Worm (Caenorhabditis elegans) whole organism, L2 larva: ENCODE measurements around the gene R03E9.2.

ENCODE experiments used
- R02D3.7 ChIP-seq: fragments of 150-350 bp; optimal IDR thresholded peaks from 2 replicates; lab custom pipeline; 2014; ENCODE audit warnings: missing biosample characterization, missing genetic modification characterization
- ama-1 ChIP-seq: fragments of 150-350 bp; optimal IDR thresholded peaks from 2 replicates; lab custom pipeline; 2018; ENCODE audit warnings: inconsistent platforms
- blmp-1 ChIP-seq: sonication (generic microtip); optimal IDR thresholded peaks from 2 replicates; lab custom pipeline; 2017; ENCODE audit warnings: missing genetic modification characterization, mild to moderate bottlenecking, missing compliant biosample characterization, antibody characterized with exemption, moderate library complexity; ENCODE audit not compliant: insufficient read depth
- ceh-82 ChIP-seq: fragments of 150-350 bp; optimal IDR thresholded peaks from 2 replicates; lab custom pipeline; 2014; ENCODE audit warnings: missing biosample characterization, missing genetic modification characterization
- elt-3 ChIP-seq: sonication (generic microtip); optimal IDR thresholded peaks from 2 replicates; lab custom pipeline; 2017; ENCODE audit warnings: missing biosample characterization, missing genetic modification characterization
- lin-11 ChIP-seq: fragments of 150-350 bp; sonication (generic microtip); optimal IDR thresholded peaks from 2 replicates; lab custom pipeline; 2014; ENCODE audit warnings: missing biosample characterization, missing genetic modification characterization, inconsistent platforms, mixed read lengths
- lin-13 ChIP-seq: fragments of 150-350 bp; optimal IDR thresholded peaks from 2 replicates; lab custom pipeline; 2014; ENCODE audit warnings: missing biosample characterization, missing genetic modification reagents, missing genetic modification characterization
- nhr-237 ChIP-seq: fragments of 150-350 bp; optimal IDR thresholded peaks from 2 replicates; lab custom pipeline; 2014; ENCODE audit warnings: missing biosample characterization, missing genetic modification characterization
- nhr-6 ChIP-seq: fragments of 150-350 bp; optimal IDR thresholded peaks from 2 replicates; lab custom pipeline; 2014; ENCODE audit warnings: missing biosample characterization, missing genetic modification characterization
- skn-1 ChIP-seq: sonication (generic microtip); optimal IDR thresholded peaks from 2 replicates; lab custom pipeline; 2017; ENCODE audit warnings: missing biosample characterization, missing genetic modification characterization
- snpc-4 ChIP-seq: fragments of 150-350 bp; optimal IDR thresholded peaks from 2 replicates; lab custom pipeline; 2014; ENCODE audit warnings: missing biosample characterization, missing genetic modification characterization
- unc-62 ChIP-seq: fragments of 150-350 bp; optimal IDR thresholded peaks from 2 replicates; lab custom pipeline; 2014; ENCODE audit warnings: missing biosample characterization, missing genetic modification reagents, missing genetic modification characterization

- TF ChIP-seq lin-13 (GFP tag; lab: Kevin White, UChicago) (no peak), R02D3.7 (no peak), nhr-6 (tag; lab: Kevin White, UChicago) (no peak), ama-1 (lab: Kevin White, UChicago) (no peak), lin-11 (no peak), snpc-4 (tag; lab: Kevin White, UChicago) (no peak), skn-1 (tag; lab: Kevin White, UChicago) (no peak), blmp-1 (tag; lab: Kevin White, UChicago) (no peak), elt-3 (tag; lab: Kevin White, UChicago) (no peak), unc-62 (no peak), nhr-237 (no peak), ceh-82 (tag; lab: Kevin White, UChicago) (no peak)
Measured at ce11 chrX:6689985-6690384, 43.1 kb downstream of the R03E9.2 start, which contains the start of gene F38B6.6.
